Fruit fly (Drosophila melanogaster) whole organism, prepupa: ENCODE results near the gene CG33796.

Source experiments
- CG6276 ChIP-seq: fragments of 200-800 bp; sonication (Bioruptor generic); optimal IDR thresholded peaks from 2 replicates; lab custom pipeline; 2017; ENCODE audit warnings: missing biosample characterization, mild to moderate bottlenecking, missing genetic modification characterization
- achi ChIP-seq: fragments of 200-800 bp; sonication (Bioruptor generic); optimal IDR thresholded peaks from 3 replicates; lab custom pipeline; 2016; ENCODE audit warnings: missing biosample characterization, missing genetic modification characterization

- TF ChIP-seq CG6276 (peak; percentile 20), achi (GFP tag; lab: Kevin White, UChicago) (peak; percentile 75)
Observed at dm6 chr3L:16217935-16218334, 48.0 kb upstream of the CG33796 start.
